Worm (Caenorhabditis elegans) whole organism, L1 larva: ENCODE results near the gene B0252.8.

ENCODE experiments used
- C04F5.9 ChIP-seq: sonication (generic microtip); optimal IDR thresholded peaks from 2 replicates; lab custom pipeline; 2016; ENCODE audit warnings: missing genetic modification characterization, missing compliant biosample characterization
- C16A3.4 ChIP-seq: fragments of 150-350 bp; optimal IDR thresholded peaks from 2 replicates; lab custom pipeline; 2014; ENCODE audit warnings: missing biosample characterization, missing genetic modification characterization
- F16B12.6 ChIP-seq: fragments of 150-350 bp; optimal IDR thresholded peaks from 2 replicates; lab custom pipeline; 2014; ENCODE audit warnings: missing biosample characterization, missing genetic modification characterization
- aha-1 ChIP-seq: fragments of 150-350 bp; optimal IDR thresholded peaks from 2 replicates; lab custom pipeline; 2014; ENCODE audit warnings: missing biosample characterization, missing genetic modification characterization
- blmp-1 ChIP-seq: fragments of 150-350 bp; optimal IDR thresholded peaks from 2 replicates; lab custom pipeline; 2014; ENCODE audit warnings: missing biosample characterization, missing genetic modification characterization
- ces-1 ChIP-seq: fragments of 150-350 bp; optimal IDR thresholded peaks from 2 replicates; lab custom pipeline; 2014; ENCODE audit warnings: missing biosample characterization, missing genetic modification reagents, missing genetic modification characterization
- dpl-1 ChIP-seq, 3 experiments: fragments of 150-350 bp in 2 of 3; sonication (generic microtip) in 1 of 3; optimal IDR thresholded peaks; 2 replicates each; lab custom pipeline; 2014 to 2017; ENCODE audit warnings: missing biosample characterization in 3 of 3, missing genetic modification characterization in 3 of 3, missing genetic modification reagents in 3 of 3
- efl-1 ChIP-seq, 4 experiments: fragments of 150-350 bp; optimal IDR thresholded peaks in 3 of 4; peaks in 1 of 4; 1 replicate in 1 of 4; 2 replicates in 3 of 4; lab custom pipeline; 2014; ENCODE audit warnings: missing biosample characterization in 2 of 4, missing genetic modification characterization in 2 of 4, missing genetic modification reagents in 2 of 4
- efl-3 ChIP-seq: fragments of 200-800 bp; sonication (Bioruptor generic); optimal IDR thresholded peaks from 2 replicates; lab custom pipeline; 2018; ENCODE audit warnings: mild to moderate bottlenecking, missing genetic modification characterization, missing compliant biosample characterization
- elt-2 ChIP-seq: sonication (generic microtip); optimal IDR thresholded peaks from 2 replicates; lab custom pipeline; 2016; ENCODE audit warnings: missing genetic modification characterization, mild to moderate bottlenecking, inconsistent platforms, missing compliant biosample characterization, missing genetic modification reagents
- elt-3 ChIP-seq, 6 experiments: fragments of 150-350 bp in 1 of 6; sonication (generic microtip); optimal IDR thresholded peaks; 2 replicates each; lab custom pipeline; 2017 to 2018; ENCODE audit warnings: missing biosample characterization in 6 of 6, missing genetic modification characterization in 6 of 6, inconsistent platforms in 1 of 6
- ets-5 ChIP-seq: fragments of 200-800 bp; sonication (Bioruptor generic); IDR thresholded peaks from 2 replicates; pipeline ENCODE4 v1.3.6; 2022; ENCODE audit warnings: missing genetic modification characterization, missing compliant biosample characterization
- fkh-4 ChIP-seq: sonication (generic microtip); optimal IDR thresholded peaks from 2 replicates; lab custom pipeline; 2016; ENCODE audit warnings: missing compliant biosample characterization, missing genetic modification characterization, borderline replicate concordance
- grh-1 ChIP-seq: fragments of 200-800 bp; sonication (Bioruptor generic); IDR thresholded peaks from 2 replicates; pipeline ENCODE4 v1.3.6; 2022; ENCODE audit warnings: missing genetic modification reagents, missing genetic modification characterization, missing compliant biosample characterization
- hlh-17 ChIP-seq: fragments of 200-800 bp; sonication (Bioruptor generic); optimal IDR thresholded peaks from 2 replicates; lab custom pipeline; 2018; ENCODE audit warnings: missing genetic modification characterization, mild to moderate bottlenecking, missing compliant biosample characterization, moderate library complexity, borderline replicate concordance
- irx-1 ChIP-seq: sonication (generic microtip); optimal IDR thresholded peaks from 2 replicates; lab custom pipeline; 2016; ENCODE audit warnings: missing genetic modification characterization, missing compliant biosample characterization
- jun-1 ChIP-seq: fragments of 150-350 bp; optimal IDR thresholded peaks from 2 replicates; lab custom pipeline; 2014; ENCODE audit warnings: missing biosample characterization, missing genetic modification reagents, missing genetic modification characterization
- lin-14 ChIP-seq: fragments of 200-800 bp; sonication (Bioruptor generic); optimal IDR thresholded peaks from 2 replicates; lab custom pipeline; 2018; ENCODE audit warnings: mild to moderate bottlenecking, missing genetic modification characterization, moderate library complexity, missing compliant biosample characterization
- lin-15B ChIP-seq: fragments of 150-350 bp; sonication (generic microtip); optimal IDR thresholded peaks from 3 replicates; lab custom pipeline; 2014; ENCODE audit warnings: missing biosample characterization, missing genetic modification characterization
- lin-35 ChIP-seq, 2 experiments: fragments of 150-350 bp; optimal IDR thresholded peaks; 2 replicates each; lab custom pipeline; 2014; ENCODE audit warnings: missing biosample characterization in 2 of 2, missing genetic modification characterization in 2 of 2, missing genetic modification reagents in 2 of 2
- mdl-1 ChIP-seq, 2 experiments: fragments of 150-350 bp; optimal IDR thresholded peaks; 2 replicates each; lab custom pipeline; 2014 to 2017; ENCODE audit warnings: missing biosample characterization in 2 of 2, missing genetic modification characterization in 2 of 2, inconsistent platforms in 1 of 2
- nhr-12 ChIP-seq: sonication (generic microtip); optimal IDR thresholded peaks from 2 replicates; lab custom pipeline; 2017; ENCODE audit warnings: missing biosample characterization, missing genetic modification characterization
- nhr-20 ChIP-seq: sonication (generic microtip); optimal IDR thresholded peaks from 2 replicates; lab custom pipeline; 2016; ENCODE audit warnings: mild to moderate bottlenecking, missing genetic modification characterization, missing compliant biosample characterization
- nhr-71 ChIP-seq: sonication (generic microtip); optimal IDR thresholded peaks from 2 replicates; lab custom pipeline; 2016; ENCODE audit warnings: mild to moderate bottlenecking, missing genetic modification characterization, moderate library complexity, missing compliant biosample characterization
- nhr-85 ChIP-seq: sonication (generic microtip); peaks from one replicate; lab custom pipeline; 2016; ENCODE audit warnings: missing genetic modification characterization, inconsistent platforms, missing compliant biosample characterization
- pqm-1 ChIP-seq: sonication (generic microtip); optimal IDR thresholded peaks from 3 replicates; lab custom pipeline; 2017; ENCODE audit warnings: missing biosample characterization, missing genetic modification characterization
- skn-1 ChIP-seq: fragments of 150-350 bp; optimal IDR thresholded peaks from 2 replicates; lab custom pipeline; 2014; ENCODE audit warnings: missing biosample characterization, missing genetic modification characterization
- snpc-4 ChIP-seq: fragments of 150-350 bp; optimal IDR thresholded peaks from 2 replicates; lab custom pipeline; 2014; ENCODE audit warnings: missing biosample characterization, missing genetic modification characterization
- sptf-1 ChIP-seq: fragments of 150-350 bp; optimal IDR thresholded peaks from 2 replicates; lab custom pipeline; 2014; ENCODE audit warnings: missing biosample characterization, missing genetic modification characterization
- tbx-2 ChIP-seq: sonication (generic microtip); optimal IDR thresholded peaks from 2 replicates; lab custom pipeline; 2016; ENCODE audit warnings: missing genetic modification characterization, missing compliant biosample characterization
- unc-30 ChIP-seq: sonication (generic microtip); optimal IDR thresholded peaks from 2 replicates; lab custom pipeline; 2017; ENCODE audit warnings: missing biosample characterization, missing genetic modification characterization
- unc-86 ChIP-seq: sonication (generic microtip); optimal IDR thresholded peaks from 2 replicates; lab custom pipeline; 2016; ENCODE audit warnings: missing genetic modification characterization, missing compliant biosample characterization
- unc-98 ChIP-seq: fragments of 200-800 bp; sonication (Bioruptor generic); IDR thresholded peaks from 2 replicates; pipeline ENCODE4 v1.3.6; 2022; ENCODE audit warnings: missing genetic modification characterization, missing compliant biosample characterization
- vab-15 ChIP-seq: sonication (generic microtip); optimal IDR thresholded peaks from 2 replicates; lab custom pipeline; 2017; ENCODE audit warnings: missing genotype, mild to moderate bottlenecking, missing genetic modification characterization, missing compliant biosample characterization

The B0252.8 gene

DNA sequence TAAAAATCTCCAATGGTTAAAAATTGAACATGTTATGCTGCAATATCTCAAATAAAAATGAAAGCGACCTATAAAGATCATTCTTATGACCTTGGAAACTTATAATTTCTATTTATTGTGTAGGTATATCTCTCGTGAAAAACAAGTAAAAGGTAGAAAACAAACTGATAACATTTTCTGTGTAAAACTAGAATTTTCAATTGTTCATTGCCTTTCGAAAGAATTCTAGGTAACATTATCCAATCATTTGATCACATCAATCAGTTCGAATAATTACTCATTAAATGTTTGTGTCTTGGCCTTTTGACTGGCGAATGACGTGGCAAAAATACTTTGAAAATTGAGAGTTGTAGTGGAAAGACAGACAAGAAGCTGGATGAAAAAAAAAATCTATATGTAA is 38.1 kb upstream of the B0252.8 start:
- peak; percentile 78 for TF ChIP-seq nhr-85
- peak; percentile 62 for TF ChIP-seq vab-15 (tag; lab: Kevin White, UChicago)
- TF ChIP-seq jun-1 (tag; lab: Kevin White, UChicago), result no peak
- peak; percentile 35; the same call in 1 of the 2 replicates for TF ChIP-seq grh-1 (GFP tag; lab: Robert Waterston, UW)
- no peak for TF ChIP-seq unc-98
- TF ChIP-seq nhr-20 (tag; lab: Kevin White, UChicago), result peak; percentile 14
- TF ChIP-seq nhr-71 (tag; lab: Kevin White, UChicago), result peak; percentile 22
- no peak for TF ChIP-seq ets-5 (GFP tag; lab: Robert Waterston, UW)
- peak; percentile 37 for TF ChIP-seq blmp-1
- TF ChIP-seq lin-14 (GFP tag; lab: Kevin White, UChicago), result peak; percentile 29
- TF ChIP-seq fkh-4 (tag; lab: Kevin White, UChicago), result no peak
- peak in 1 of 6 experiments; percentile 55 for TF ChIP-seq elt-3 (tag; optimal IDR thresholded peaks at IDR 0.05; lab: Kevin White, UChicago)
- TF ChIP-seq, all 84 proteins: peak for 8

ce11 chrII:6880067-6880466 is 35.9 kb upstream of the B0252.8 start, which contains the start of gene C44B7.7:
Gene C44B7.7, minus strand, starts transcription at chrII:6880167.
- TF ChIP-seq F16B12.6, result no peak
- no peak for TF ChIP-seq C16A3.4 (tag; lab: Kevin White, UChicago)
- TF ChIP-seq snpc-4, result no peak
- no peak for TF ChIP-seq efl-3 (GFP tag; lab: Kevin White, UChicago)
- no peak for TF ChIP-seq mdl-1 (tag; optimal IDR thresholded peaks at IDR 0.05; lab: Kevin White, UChicago)
- TF ChIP-seq nhr-12, result no peak
- no peak for TF ChIP-seq elt-2 (tag; lab: Kevin White, UChicago)
- TF ChIP-seq tbx-2 (tag; lab: Kevin White, UChicago), result no peak
- no peak for TF ChIP-seq unc-86 (tag; lab: Kevin White, UChicago)
- TF ChIP-seq dpl-1 (GFP tag; optimal IDR thresholded peaks at IDR 0.05; lab: Kevin White, UChicago), result no peak

DNA sequence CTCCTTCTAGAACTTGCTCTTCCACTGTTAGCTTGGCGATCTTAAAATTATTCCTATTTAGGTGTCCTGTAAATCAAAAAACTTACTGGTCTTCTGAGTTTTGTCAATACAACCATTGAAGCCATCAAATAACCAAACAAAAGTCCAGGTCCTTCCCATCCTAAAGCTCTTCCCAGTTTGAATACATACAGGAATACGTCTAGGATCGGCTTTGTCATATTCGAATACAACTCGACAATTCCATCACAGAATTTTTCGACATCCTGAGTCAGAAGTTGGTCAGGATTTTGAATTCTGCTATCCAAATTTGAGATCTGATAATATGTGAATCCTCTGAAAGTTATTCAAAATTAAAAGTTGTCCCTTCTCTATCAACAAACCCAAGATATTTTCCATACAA is 33.6 kb upstream of the B0252.8 start:
- TF ChIP-seq lin-15B (tag; lab: Kevin White, UChicago) (no peak), efl-1 (optimal IDR thresholded peaks at IDR 0.05; lab: Kevin White, UChicago) (no peak), efl-1 (GFP tag; optimal IDR thresholded peaks at IDR 0.05 in 1 of 2; lab: Kevin White, UChicago) (peak in 1 of 2 experiments; percentile 85), ces-1 (GFP tag; lab: Kevin White, UChicago) (no peak), aha-1 (tag; lab: Kevin White, UChicago) (no peak), C04F5.9 (tag; lab: Kevin White, UChicago) (no peak), skn-1 (tag; lab: Kevin White, UChicago) (no peak)

- TF ChIP-seq irx-1 (tag; lab: Kevin White, UChicago), result no peak
- TF ChIP-seq unc-30 (tag; lab: Kevin White, UChicago), result no peak
- peak; percentile 69 for TF ChIP-seq elt-2 (tag; lab: Kevin White, UChicago)
- peak; percentile 58 for TF ChIP-seq pqm-1 (tag; lab: Kevin White, UChicago)
- TF ChIP-seq efl-1 (optimal IDR thresholded peaks at IDR 0.05; lab: Kevin White, UChicago), result no peak
- TF ChIP-seq efl-1 (GFP tag; optimal IDR thresholded peaks at IDR 0.05 in 1 of 2; lab: Kevin White, UChicago), result peak in 1 of 2 experiments; percentile 68
Observed at ce11 chrII:6883716-6884115, 32.2 kb upstream of the B0252.8 start, which contains the start of gene pmp-1. Gene pmp-1, minus strand, starts transcription at chrII:6883754.

DNA sequence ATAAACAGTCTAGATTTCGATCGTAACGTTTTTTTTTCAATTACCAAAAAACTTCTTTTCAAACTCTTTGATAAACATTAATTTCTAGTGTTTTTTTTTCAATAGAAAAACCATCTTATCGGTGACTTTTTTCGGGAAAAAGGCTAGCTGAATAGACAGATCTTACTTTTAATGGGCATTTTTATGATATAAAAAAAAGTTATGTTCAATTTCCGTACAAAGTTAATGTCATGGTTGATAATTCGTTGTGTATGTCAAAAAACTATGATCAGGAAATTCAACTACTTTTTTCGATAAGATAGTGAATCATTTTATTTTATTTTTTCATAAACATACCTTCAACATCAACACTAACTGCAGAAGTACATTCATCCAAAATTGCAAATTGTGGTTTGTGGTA is 31.4 kb upstream of the B0252.8 start:
- TF ChIP-seq hlh-17 (GFP tag; lab: Kevin White, UChicago) (no peak), sptf-1 (tag; lab: Kevin White, UChicago) (no peak), efl-3 (GFP tag; lab: Kevin White, UChicago) (no peak), dpl-1 (GFP tag; optimal IDR thresholded peaks at IDR 0.05; lab: Kevin White, UChicago) (no peak), lin-35 (GFP tag; optimal IDR thresholded peaks at IDR 0.05; lab: Kevin White, UChicago) (no peak), nhr-12 (no peak), nhr-85 (no peak)
